Worm (Caenorhabditis elegans) whole organism, L3 larva: ENCODE data around the gene F41G3.20.

Experiments
- R02D3.7 ChIP-seq: fragments of 150-350 bp; optimal IDR thresholded peaks from 2 replicates; lab custom pipeline; 2014; ENCODE audit warnings: missing biosample characterization, missing genetic modification characterization
- ZK546.5 ChIP-seq: sonication (generic microtip); optimal IDR thresholded peaks from 2 replicates; lab custom pipeline; 2017; ENCODE audit warnings: missing biosample characterization, missing genetic modification characterization
- aly-2 ChIP-seq: fragments of 150-350 bp; optimal IDR thresholded peaks from 2 replicates; lab custom pipeline; 2014; ENCODE audit warnings: missing biosample characterization, missing genetic modification characterization
- ama-1 ChIP-seq: fragments of 150-350 bp; optimal IDR thresholded peaks from 2 replicates; lab custom pipeline; 2018
- ceh-16 ChIP-seq: sonication (generic microtip); optimal IDR thresholded peaks from 2 replicates; lab custom pipeline; 2017; ENCODE audit warnings: missing biosample characterization, missing genetic modification characterization
- ceh-28 ChIP-seq: fragments of 150-350 bp; optimal IDR thresholded peaks from 2 replicates; lab custom pipeline; 2014; ENCODE audit warnings: missing biosample characterization, missing genetic modification reagents, missing genetic modification characterization
- ceh-82 ChIP-seq: fragments of 150-350 bp; optimal IDR thresholded peaks from 2 replicates; lab custom pipeline; 2014; ENCODE audit warnings: missing biosample characterization, missing genetic modification characterization
- ceh-9 ChIP-seq: sonication (generic microtip); optimal IDR thresholded peaks from 2 replicates; lab custom pipeline; 2018; ENCODE audit warnings: missing biosample characterization, missing genetic modification characterization
- egl-27 ChIP-seq: sonication (generic microtip); optimal IDR thresholded peaks from 4 replicates; lab custom pipeline; 2017; ENCODE audit warnings: missing biosample characterization, missing genetic modification reagents, missing genetic modification characterization
- egl-5 ChIP-seq: fragments of 150-350 bp; optimal IDR thresholded peaks from 2 replicates; lab custom pipeline; 2017; ENCODE audit warnings: missing biosample characterization, missing genetic modification reagents, missing genetic modification characterization, inconsistent platforms
- elt-1 ChIP-seq: fragments of 150-350 bp; optimal IDR thresholded peaks from 2 replicates; lab custom pipeline; 2014; ENCODE audit warnings: missing biosample characterization, missing genetic modification characterization
- elt-2 ChIP-seq: sonication (generic microtip); optimal IDR thresholded peaks from 2 replicates; lab custom pipeline; 2016; ENCODE audit warnings: missing genetic modification reagents, mild to moderate bottlenecking, missing genetic modification characterization, missing compliant biosample characterization
- elt-3 ChIP-seq, 3 experiments: fragments of 150-350 bp in 1 of 3; sonication (generic microtip) in 2 of 3; optimal IDR thresholded peaks; 2 replicates in 2 of 3; 4 replicates in 1 of 3; lab custom pipeline; 2014 to 2017; ENCODE audit warnings: missing biosample characterization in 3 of 3, missing genetic modification characterization in 3 of 3
- eor-1 ChIP-seq, 2 experiments: fragments of 150-350 bp; optimal IDR thresholded peaks; 2 replicates each; lab custom pipeline; 2014 to 2018; ENCODE audit warnings: missing biosample characterization in 2 of 2, missing genetic modification characterization in 2 of 2
- fkh-10 ChIP-seq: sonication (generic microtip); optimal IDR thresholded peaks from 2 replicates; lab custom pipeline; 2017; ENCODE audit warnings: missing biosample characterization, missing genetic modification reagents, missing genetic modification characterization
- fkh-2 ChIP-seq: fragments of 150-350 bp; optimal IDR thresholded peaks from 2 replicates; lab custom pipeline; 2014; ENCODE audit warnings: missing biosample characterization, missing genetic modification reagents, missing genetic modification characterization
- hmg-11 ChIP-seq: sonication (generic microtip); optimal IDR thresholded peaks from 2 replicates; lab custom pipeline; 2016; ENCODE audit warnings: missing genetic modification characterization, missing compliant biosample characterization
- jun-1 ChIP-seq: fragments of 150-350 bp; optimal IDR thresholded peaks from 2 replicates; lab custom pipeline; 2014; ENCODE audit warnings: missing biosample characterization, missing genetic modification reagents, missing genetic modification characterization
- lin-15B ChIP-seq: fragments of 150-350 bp; optimal IDR thresholded peaks from 2 replicates; lab custom pipeline; 2014; ENCODE audit warnings: missing biosample characterization, missing genetic modification characterization
- lin-39 ChIP-seq: fragments of 150-350 bp; optimal IDR thresholded peaks from 2 replicates; lab custom pipeline; 2018; ENCODE audit warnings: missing biosample characterization, missing genetic modification reagents, missing genetic modification characterization
- lsy-12 ChIP-seq: sonication (generic microtip); optimal IDR thresholded peaks from 2 replicates; lab custom pipeline; 2016; ENCODE audit warnings: mild to moderate bottlenecking, missing genetic modification characterization, missing compliant biosample characterization
- mdl-1 ChIP-seq: fragments of 150-350 bp; optimal IDR thresholded peaks from 2 replicates; lab custom pipeline; 2014; ENCODE audit warnings: missing biosample characterization, missing genetic modification characterization
- mml-1 ChIP-seq: fragments of 150-350 bp; sonication (generic microtip); optimal IDR thresholded peaks from 3 replicates; lab custom pipeline; 2014; ENCODE audit warnings: missing biosample characterization, missing genetic modification characterization
- nfya-1 ChIP-seq: sonication (generic microtip); optimal IDR thresholded peaks from 2 replicates; lab custom pipeline; 2017; ENCODE audit warnings: missing genetic modification characterization, mild to moderate bottlenecking, missing compliant biosample characterization, antibody characterized with exemption, moderate library complexity; ENCODE audit not compliant: insufficient read depth
- nhr-11 ChIP-seq: fragments of 150-350 bp; optimal IDR thresholded peaks from 2 replicates; lab custom pipeline; 2014; ENCODE audit warnings: missing biosample characterization, missing genetic modification characterization
- nhr-12 ChIP-seq: fragments of 150-350 bp; optimal IDR thresholded peaks from 2 replicates; lab custom pipeline; 2014; ENCODE audit warnings: missing biosample characterization, missing genetic modification characterization
- nhr-23 ChIP-seq: fragments of 150-350 bp; optimal IDR thresholded peaks from 2 replicates; lab custom pipeline; 2014; ENCODE audit warnings: missing biosample characterization, missing genetic modification reagents, missing genetic modification characterization
- nhr-237 ChIP-seq: fragments of 150-350 bp; optimal IDR thresholded peaks from 2 replicates; lab custom pipeline; 2014; ENCODE audit warnings: missing biosample characterization, missing genetic modification characterization
- nhr-25 ChIP-seq: sonication (generic microtip); optimal IDR thresholded peaks from 2 replicates; lab custom pipeline; 2017; ENCODE audit warnings: missing biosample characterization, missing genetic modification characterization
- nhr-43 ChIP-seq: sonication (generic microtip); optimal IDR thresholded peaks from 2 replicates; lab custom pipeline; 2016; ENCODE audit warnings: mild to moderate bottlenecking, missing genetic modification characterization, missing compliant biosample characterization; ENCODE audit not compliant: poor library complexity, severe bottlenecking
- nhr-67 ChIP-seq: fragments of 150-350 bp; optimal IDR thresholded peaks from 2 replicates; lab custom pipeline; 2014; ENCODE audit warnings: missing biosample characterization, missing genetic modification characterization
- nhr-76 ChIP-seq: fragments of 150-350 bp; sonication (generic microtip); optimal IDR thresholded peaks from 5 replicates; lab custom pipeline; 2014; ENCODE audit warnings: missing biosample characterization, missing genetic modification characterization
- pha-4 ChIP-seq: fragments of 150-350 bp; optimal IDR thresholded peaks from 2 replicates; lab custom pipeline; 2014; ENCODE audit warnings: missing biosample characterization, missing genetic modification reagents, missing genetic modification characterization
- pqm-1 ChIP-seq: fragments of 150-350 bp; optimal IDR thresholded peaks from 2 replicates; lab custom pipeline; 2017; ENCODE audit warnings: missing biosample characterization, missing genetic modification characterization, inconsistent platforms
- skn-1 ChIP-seq: fragments of 150-350 bp; optimal IDR thresholded peaks from 2 replicates; lab custom pipeline; 2014; ENCODE audit warnings: missing biosample characterization, missing genetic modification characterization
- snpc-4 ChIP-seq: fragments of 150-350 bp; optimal IDR thresholded peaks from 2 replicates; lab custom pipeline; 2014; ENCODE audit warnings: missing biosample characterization, missing genetic modification characterization
- unc-39 ChIP-seq: sonication (generic microtip); optimal IDR thresholded peaks from 4 replicates; lab custom pipeline; 2017; ENCODE audit warnings: missing biosample characterization, missing genetic modification characterization
- unc-62 ChIP-seq: fragments of 150-350 bp; sonication (generic microtip); optimal IDR thresholded peaks from 4 replicates; lab custom pipeline; 2014; ENCODE audit warnings: missing biosample characterization, missing genetic modification reagents, missing genetic modification characterization
- zag-1 ChIP-seq: fragments of 150-350 bp; optimal IDR thresholded peaks from 2 replicates; lab custom pipeline; 2014; ENCODE audit warnings: missing biosample characterization, missing genetic modification characterization
- ztf-11 ChIP-seq: fragments of 150-350 bp; optimal IDR thresholded peaks from 2 replicates; lab custom pipeline; 2014; ENCODE audit warnings: missing biosample characterization, missing genetic modification characterization

F41G3.20 gene

ce11 chrII:6744648-6745047 lies 6.2 kb downstream of the F41G3.20 start, which contains the start of gene ins-15:
ins-15 (minus strand) TSS chrII:6744748.
- TF ChIP-seq jun-1 (no peak), ceh-82 (tag; lab: Kevin White, UChicago) (no peak), eor-1 (tag; optimal IDR thresholded peaks at IDR 0.05; lab: Kevin White, UChicago) (no peak), zag-1 (tag; lab: Kevin White, UChicago) (no peak), mml-1 (tag; lab: Kevin White, UChicago) (no peak), fkh-2 (tag; lab: Kevin White, UChicago) (no peak), nhr-25 (tag; lab: Kevin White, UChicago) (no peak), aly-2 (tag; lab: Kevin White, UChicago) (no peak), nhr-23 (tag; lab: Kevin White, UChicago) (no peak)

- TF ChIP-seq elt-2 (tag; lab: Kevin White, UChicago) (no peak), ceh-82 (tag; lab: Kevin White, UChicago) (no peak), nhr-237 (tag; lab: Kevin White, UChicago) (no peak), unc-62 (GFP tag; lab: Kevin White, UChicago) (no peak), fkh-2 (tag; lab: Kevin White, UChicago) (no peak), pqm-1 (no peak), elt-3 (tag; optimal IDR thresholded peaks at IDR 0.05; lab: Kevin White, UChicago) (no peak), nhr-76 (tag; lab: Kevin White, UChicago) (no peak), ceh-28 (tag; lab: Kevin White, UChicago) (no peak), nhr-25 (tag; lab: Kevin White, UChicago) (no peak), lin-39 (tag; lab: Kevin White, UChicago) (no peak), ZK546.5 (tag; lab: Kevin White, UChicago) (no peak), aly-2 (tag; lab: Kevin White, UChicago) (no peak), pha-4 (no peak), skn-1 (tag; lab: Kevin White, UChicago) (no peak)
- TF ChIP-seq, all 47 proteins: peak for 0
These were observed 8.2 kb downstream of the F41G3.20 start, which contains the start of gene F41G3.6 for ce11 chrII:6742614-6743013. F41G3.6 (plus strand) TSS chrII:6742914.

- TF ChIP-seq pha-4 (peak; percentile 80), egl-5 (tag; lab: Kevin White, UChicago) (peak; percentile 61), lin-39 (tag; lab: Kevin White, UChicago) (no peak), nhr-25 (tag; lab: Kevin White, UChicago) (peak; percentile 40), ceh-9 (no peak), R02D3.7 (tag; lab: Kevin White, UChicago) (peak; percentile 12), nfya-1 (peak; percentile 65), nhr-43 (tag; lab: Kevin White, UChicago) (peak; percentile 54), mdl-1 (tag; lab: Kevin White, UChicago) (no peak), lin-15B (tag; lab: Kevin White, UChicago) (peak; percentile 83), elt-2 (tag; lab: Kevin White, UChicago) (peak; percentile 37), nhr-23 (tag; lab: Kevin White, UChicago) (peak; percentile 50), pqm-1 (peak; percentile 49)
These were observed 9.4 kb downstream of the F41G3.20 start, which contains the start of gene exos-8 for ce11 chrII:6741428-6741827. exos-8 (plus strand) TSS chrII:6741691.

- TF ChIP-seq egl-5 (tag; lab: Kevin White, UChicago): no peak
- no peak for TF ChIP-seq elt-1 (tag; lab: Kevin White, UChicago)
- TF ChIP-seq ceh-82 (tag; lab: Kevin White, UChicago): no peak
- TF ChIP-seq ztf-11 (tag; lab: Kevin White, UChicago): no peak
- no peak for TF ChIP-seq eor-1 (tag; optimal IDR thresholded peaks at IDR 0.05; lab: Kevin White, UChicago)
- TF ChIP-seq nhr-67 (tag; lab: Kevin White, UChicago): no peak
- no peak for TF ChIP-seq nhr-11 (tag; lab: Kevin White, UChicago)
- TF ChIP-seq nhr-12 (tag; lab: Kevin White, UChicago): no peak
- TF ChIP-seq ama-1 (lab: Kevin White, UChicago): no peak
- TF ChIP-seq ZK546.5 (tag; lab: Kevin White, UChicago): no peak
- TF ChIP-seq aly-2 (tag; lab: Kevin White, UChicago): no peak
- TF ChIP-seq ceh-16 (tag; lab: Kevin White, UChicago): no peak
- no peak for TF ChIP-seq lsy-12 (tag; lab: Kevin White, UChicago)
- no peak for TF ChIP-seq nhr-25 (tag; lab: Kevin White, UChicago)
- no peak for TF ChIP-seq fkh-10 (GFP tag; lab: Kevin White, UChicago)
- TF ChIP-seq hmg-11 (tag; lab: Kevin White, UChicago): no peak
- no peak for TF ChIP-seq egl-27
- TF ChIP-seq unc-39 (tag; lab: Kevin White, UChicago): no peak
- no peak for TF ChIP-seq snpc-4 (tag; lab: Kevin White, UChicago)
These were observed 14.2 kb downstream of the F41G3.20 start, which contains the start of gene T14B4.1 for ce11 chrII:6736604-6737003. T14B4.1 (plus strand) TSS chrII:6736904.
